Fruit fly (Drosophila melanogaster) S2 (cell line): ENCODE results near the gene DIP-alpha.

Source experiments
- CG8478 ChIP-seq: fragments of >200 bp; optimal IDR thresholded peaks from 2 replicates; lab custom pipeline; 2018
- CTCF ChIP-seq, 2 experiments: fragments of >200 bp; optimal IDR thresholded peaks; 2 replicates each; lab custom pipeline; 2018

DNA sequence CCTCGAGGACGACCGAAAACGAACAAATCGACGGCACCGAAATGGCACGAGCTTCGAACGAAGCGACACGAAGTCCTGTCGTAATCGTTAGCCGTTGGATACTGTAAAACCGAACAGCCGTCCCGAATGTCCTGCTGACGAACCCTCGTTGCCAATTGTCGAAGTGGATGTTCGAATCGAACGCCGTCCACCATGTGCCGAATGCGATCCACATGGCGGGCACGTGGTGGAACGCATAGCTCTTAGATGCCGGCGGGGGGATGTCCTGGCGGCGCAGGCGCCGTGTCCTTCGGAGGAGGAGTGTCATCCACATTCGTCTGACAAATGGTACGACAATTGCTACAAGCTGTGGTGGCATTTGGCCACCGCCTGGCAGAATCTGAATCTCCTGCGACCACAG is 40.8 kb downstream of the DIP-alpha start:
- TF ChIP-seq CG8478 (lab: Kevin White, UChicago) = no peak
- no peak for TF ChIP-seq CTCF (optimal IDR thresholded peaks at IDR 0.05; lab: Kevin White, UChicago)
